Fruit fly (Drosophila melanogaster): Measurements from ENCODE around the gene Mco1.
A peak's percentile ranks its signal among the peaks of the same experiment; 100 is the strongest.

Mco1 gene

DNA sequence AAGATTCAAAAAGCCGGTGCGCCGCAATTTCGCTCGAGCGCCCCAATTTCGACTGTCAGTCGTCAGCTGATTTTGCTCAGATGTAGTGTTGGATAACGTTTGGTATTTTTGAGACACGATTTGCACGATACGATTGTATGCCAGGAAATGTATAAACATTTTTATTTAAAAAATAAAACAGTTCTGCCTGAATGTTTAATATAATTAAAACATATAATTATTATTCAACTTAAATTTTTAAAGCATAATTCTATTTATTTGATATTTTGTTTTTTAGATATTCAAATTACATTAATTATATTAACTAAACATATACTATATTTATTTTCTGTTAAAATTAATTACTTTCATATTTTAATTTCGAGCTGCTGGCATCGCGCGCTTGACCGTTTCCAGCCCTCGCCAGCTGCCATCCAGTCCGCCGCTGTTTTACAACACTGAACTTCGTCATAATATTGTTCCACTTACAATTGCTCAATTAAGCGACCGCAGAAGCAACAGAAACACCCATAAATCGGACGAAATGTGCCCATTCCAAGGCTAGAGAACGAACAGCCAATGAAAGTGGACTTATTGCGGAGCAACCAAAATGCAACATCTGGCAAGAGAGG lies 14.7 kb downstream of the Mco1 start, which contains the start of the genes FucTB and scat:
Gene FucTB, minus strand, starts transcription at position 61 of the 611 bp plus-strand sequence.
Gene scat, plus strand, starts transcription at position 414 of the 611 bp plus-strand sequence.
- TF ChIP-seq noc (tag; optimal IDR thresholded peaks at IDR 0.05) = peak; percentile 80

- no peak for TF ChIP-seq noc (tag; optimal IDR thresholded peaks at IDR 0.05)
These were observed 18.7 kb downstream of the Mco1 start, which contains the start of gene CG3769 for dm6 chr2L:9435099-9435498. TSS of gene CG3769 (plus strand) at chr2L:9435399.

DNA sequence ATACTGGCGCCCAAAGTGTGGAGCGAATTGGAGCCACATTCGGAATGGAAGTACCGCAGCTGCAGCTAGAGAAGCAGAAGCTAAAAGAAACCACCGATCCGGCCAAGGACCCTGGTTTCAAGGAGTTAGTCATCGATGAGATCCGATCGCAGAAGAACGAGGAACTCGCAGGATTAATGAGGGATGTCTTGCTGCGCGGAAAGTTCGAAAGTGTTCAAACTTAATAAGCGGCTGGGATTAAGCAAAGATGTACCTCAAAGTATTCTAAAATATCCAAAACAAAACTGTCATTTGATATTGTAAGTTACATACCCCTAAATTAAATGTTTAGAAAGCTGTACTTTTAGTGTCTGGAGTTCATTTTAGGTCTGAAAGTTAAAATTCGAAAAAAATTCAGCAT lies 20.1 kb downstream of the Mco1 start, which contains the start of gene RpS28-like:
Gene RpS28-like, plus strand, starts transcription at position 301 of the 400 bp plus-strand sequence.
- TF ChIP-seq noc (tag; optimal IDR thresholded peaks at IDR 0.05) = no peak

DNA sequence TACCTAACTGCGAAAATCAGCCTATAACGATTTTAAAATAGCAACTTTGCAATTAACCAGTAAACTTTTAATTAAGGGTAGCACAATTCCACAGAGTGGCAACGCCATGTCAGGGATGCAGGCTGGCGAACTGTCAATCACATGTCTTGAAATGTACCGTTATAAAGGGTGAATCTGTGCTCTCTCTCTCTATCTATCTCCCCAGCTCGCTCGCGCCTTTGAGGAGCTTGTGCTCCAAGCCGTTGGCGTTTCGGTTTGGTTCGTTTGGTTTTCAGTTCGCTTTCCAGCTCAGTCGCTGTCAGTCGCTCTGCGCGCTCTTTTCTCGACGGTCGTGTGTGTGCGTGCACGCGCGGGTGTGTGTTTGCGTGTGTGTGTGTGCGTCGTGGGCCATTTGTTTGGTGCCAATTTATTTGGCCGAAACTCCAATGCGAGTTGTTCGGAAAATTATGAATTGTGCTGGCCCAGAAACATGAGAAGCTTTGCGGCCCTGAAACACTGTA lies 20.9 kb downstream of the Mco1 start, which contains the start of gene numb:
Gene numb, plus strand, starts transcription at position 254 of the 500 bp plus-strand sequence.
- TF ChIP-seq noc (tag; optimal IDR thresholded peaks at IDR 0.05) = no peak

dm6 chr2L:9438227-9438626 lies 21.8 kb downstream of the Mco1 start:
- TF ChIP-seq noc (tag; optimal IDR thresholded peaks at IDR 0.05) = no peak

- TF ChIP-seq noc (tag; optimal IDR thresholded peaks at IDR 0.05) = no peak
These were observed 24.3 kb downstream of the Mco1 start, which contains the start of gene CG33723 for dm6 chr2L:9440640-9441039. TSS of gene CG33723 (minus strand) at chr2L:9440740.

- TF ChIP-seq noc (tag; optimal IDR thresholded peaks at IDR 0.05) = no peak
These were observed 26.5 kb downstream of the Mco1 start for dm6 chr2L:9442795-9443287.

DNA sequence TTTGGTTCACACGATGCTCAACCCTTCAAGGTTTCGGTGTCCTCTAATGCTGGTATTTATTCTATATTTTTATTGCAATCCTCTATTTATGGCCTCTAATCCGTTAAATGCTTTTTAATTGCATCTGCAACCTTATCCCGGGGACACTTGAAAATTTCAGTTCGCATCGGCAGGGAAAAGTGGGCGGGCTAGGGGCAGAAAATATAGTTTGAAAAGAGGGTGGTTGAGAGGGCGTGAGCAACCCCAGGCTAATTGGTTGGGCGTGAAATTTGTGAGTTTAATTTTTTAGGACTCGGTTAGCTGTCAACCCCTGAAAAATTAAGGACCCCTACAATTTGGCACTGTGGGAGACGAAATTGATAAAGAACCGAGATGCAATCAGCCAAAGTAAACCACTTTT lies 29.4 kb downstream of the Mco1 start:
- TF ChIP-seq noc (tag; optimal IDR thresholded peaks at IDR 0.05) = no peak

DNA sequence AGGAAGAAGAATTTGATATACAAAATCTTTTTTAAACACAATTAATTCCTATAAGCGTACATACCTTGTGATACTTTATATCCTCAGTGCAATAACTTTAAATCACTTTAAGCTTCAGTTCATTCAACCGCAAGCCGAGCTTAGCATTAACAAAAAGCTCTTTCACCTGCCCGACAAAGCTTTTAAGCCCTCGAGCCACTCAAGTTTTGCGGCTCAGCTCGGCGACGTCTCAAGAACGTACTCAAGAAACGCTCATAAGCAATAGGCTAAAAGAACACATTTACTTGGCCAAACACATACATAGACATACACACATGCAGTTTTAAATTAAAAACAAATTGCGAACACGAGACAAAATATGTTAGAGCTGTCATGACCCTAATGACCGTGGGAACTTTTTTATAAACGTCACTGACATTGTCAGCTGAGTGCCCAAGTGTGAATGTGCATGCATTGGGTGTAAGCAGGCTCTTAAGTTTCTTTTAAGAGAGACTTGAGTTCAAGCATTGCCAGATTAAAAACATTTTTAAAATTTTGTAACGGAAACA lies 30.1 kb downstream of the Mco1 start:
- no peak for TF ChIP-seq noc (tag; optimal IDR thresholded peaks at IDR 0.05)

dm6 chr2L:9447816-9448215 lies 31.4 kb downstream of the Mco1 start:
- no peak for TF ChIP-seq noc (tag; optimal IDR thresholded peaks at IDR 0.05)

- no peak for TF ChIP-seq noc (tag; optimal IDR thresholded peaks at IDR 0.05)
These were observed 32.2 kb downstream of the Mco1 start for dm6 chr2L:9448322-9449256.

DNA sequence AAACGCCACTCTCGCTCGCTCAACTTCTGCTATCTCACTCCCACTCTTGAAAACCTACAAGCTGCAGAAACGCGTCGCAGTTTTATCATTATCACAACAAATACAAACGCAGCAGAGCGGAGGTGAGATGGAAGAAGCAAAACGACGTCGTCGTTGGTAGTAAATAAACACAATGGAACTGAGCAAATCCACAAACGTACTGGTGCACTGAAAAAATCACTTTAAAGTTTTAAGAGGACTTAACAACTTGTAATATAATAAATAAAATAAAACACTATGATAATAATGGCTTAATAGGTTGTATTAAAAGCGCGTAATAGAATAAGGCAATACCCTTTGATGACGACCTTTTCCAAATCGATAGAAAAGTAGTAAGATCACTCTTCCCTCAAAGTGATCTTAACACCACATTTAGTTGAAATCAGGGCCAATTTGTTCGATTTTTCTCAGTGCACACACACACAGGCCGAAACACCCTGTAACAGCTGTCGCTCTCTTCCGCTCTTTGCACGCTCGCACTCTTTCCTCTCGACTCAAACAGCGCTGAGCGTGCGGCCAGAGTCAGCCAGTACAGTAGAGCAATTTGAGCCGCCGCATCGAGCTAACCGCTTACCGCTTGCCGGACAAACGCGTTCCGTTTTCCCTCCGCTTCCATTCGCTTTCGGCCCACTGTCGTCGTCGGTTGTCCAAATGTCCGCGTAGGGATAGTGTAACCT lies 33.0 kb downstream of the Mco1 start:
- TF ChIP-seq noc (tag; optimal IDR thresholded peaks at IDR 0.05) = peak; percentile 99

- TF ChIP-seq noc (tag; optimal IDR thresholded peaks at IDR 0.05) = no peak
These were observed 36.6 kb downstream of the Mco1 start for dm6 chr2L:9452959-9453358.

DNA sequence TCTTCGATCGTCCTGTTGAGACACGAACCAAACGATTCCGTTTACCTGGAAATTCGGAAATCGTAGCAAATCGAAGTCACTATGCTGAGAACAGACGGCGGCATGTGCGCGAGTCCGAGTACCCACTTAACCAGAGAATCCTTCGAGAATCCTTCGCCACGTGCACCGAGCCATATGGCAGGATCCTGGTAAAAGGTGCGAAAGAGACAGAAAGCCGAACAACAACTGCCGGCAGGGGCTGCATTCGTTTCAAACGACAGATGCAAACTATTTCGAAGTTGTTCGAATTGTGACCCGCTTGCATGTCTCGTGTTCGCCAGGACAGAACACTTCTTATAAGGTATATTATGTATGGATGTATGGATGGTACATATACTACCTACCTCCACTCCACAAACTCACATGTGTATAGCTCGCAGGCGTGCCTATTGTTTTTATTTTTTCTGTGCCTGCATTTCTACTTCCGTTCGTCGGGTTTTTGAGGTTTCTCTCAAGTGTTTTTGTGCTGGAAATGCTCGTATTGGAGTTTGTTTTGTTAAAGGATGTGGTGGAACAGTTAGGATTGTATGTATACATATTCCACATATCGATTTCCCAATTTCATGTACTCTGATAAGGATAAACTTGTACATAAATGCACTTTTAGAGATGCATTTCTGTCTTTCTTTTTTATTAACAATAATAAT lies 38.1 kb downstream of the Mco1 start:
- TF ChIP-seq noc (tag; optimal IDR thresholded peaks at IDR 0.05) = no peak

dm6 chr2L:9455157-9455556 lies 38.8 kb downstream of the Mco1 start:
- TF ChIP-seq noc (tag; optimal IDR thresholded peaks at IDR 0.05) = no peak

Measured in whole organism, larva.